Fruit fly (Drosophila melanogaster): ENCODE measurements around the gene CG32985.

- TF ChIP-seq CG8478 (optimal IDR thresholded peaks at IDR 0.05): no peak
- TF ChIP-seq CTCF (optimal IDR thresholded peaks at IDR 0.05): no peak
These were observed 15.5 kb upstream of the CG32985 start, which contains the start of gene CG46397 for dm6 chr2L:8946718-8947316.

Measured in S2 (cell line).